Worm (Caenorhabditis elegans) whole organism, L1 larva: Measurements from ENCODE around the gene bmy-1.

ENCODE experiments used
- C04F5.9 ChIP-seq: sonication (generic microtip); optimal IDR thresholded peaks from 2 replicates; lab custom pipeline; 2016; ENCODE audit warnings: missing genetic modification characterization, missing compliant biosample characterization
- C16A3.4 ChIP-seq: fragments of 150-350 bp; optimal IDR thresholded peaks from 2 replicates; lab custom pipeline; 2014; ENCODE audit warnings: missing biosample characterization, missing genetic modification characterization
- Y116A8C.19 ChIP-seq: sonication (generic microtip); optimal IDR thresholded peaks from 2 replicates; lab custom pipeline; 2016; ENCODE audit warnings: missing compliant biosample characterization, missing genetic modification characterization, borderline replicate concordance
- alr-1 ChIP-seq: fragments of 200-800 bp; sonication (Bioruptor generic); optimal IDR thresholded peaks from 2 replicates; lab custom pipeline; 2018; ENCODE audit warnings: borderline replicate concordance, mild to moderate bottlenecking, missing genetic modification characterization, missing compliant biosample characterization
- blmp-1 ChIP-seq: fragments of 150-350 bp; optimal IDR thresholded peaks from 2 replicates; lab custom pipeline; 2014; ENCODE audit warnings: missing biosample characterization, missing genetic modification characterization
- ceh-8 ChIP-seq: fragments of 200-800 bp; sonication (Bioruptor generic); optimal IDR thresholded peaks from 2 replicates; lab custom pipeline; 2018; ENCODE audit warnings: mild to moderate bottlenecking, missing genetic modification characterization, moderate library complexity, missing compliant biosample characterization
- ceh-82 ChIP-seq, 3 experiments: fragments of 150-350 bp in 1 of 3; sonication (generic microtip) in 2 of 3; optimal IDR thresholded peaks; 2 replicates each; lab custom pipeline; 2014 to 2017; ENCODE audit warnings: missing biosample characterization in 3 of 3, missing genetic modification characterization in 3 of 3
- ceh-88 ChIP-seq: fragments of 200-800 bp; sonication (Bioruptor generic); IDR thresholded peaks from 2 replicates; pipeline ENCODE4 v1.3.6; 2022; ENCODE audit warnings: missing genetic modification characterization, missing compliant biosample characterization
- dpl-1 ChIP-seq, 3 experiments: fragments of 150-350 bp in 2 of 3; sonication (generic microtip) in 1 of 3; optimal IDR thresholded peaks; 2 replicates each; lab custom pipeline; 2014 to 2017; ENCODE audit warnings: missing biosample characterization in 3 of 3, missing genetic modification characterization in 3 of 3, missing genetic modification reagents in 3 of 3
- dsc-1 ChIP-seq: sonication (generic microtip); optimal IDR thresholded peaks from 2 replicates; lab custom pipeline; 2016; ENCODE audit warnings: mild to moderate bottlenecking, missing genetic modification characterization, missing compliant biosample characterization
- efl-1 ChIP-seq, 4 experiments: fragments of 150-350 bp; optimal IDR thresholded peaks in 3 of 4; peaks in 1 of 4; 1 replicate in 1 of 4; 2 replicates in 3 of 4; lab custom pipeline; 2014; ENCODE audit warnings: missing biosample characterization in 2 of 4, missing genetic modification characterization in 2 of 4, missing genetic modification reagents in 2 of 4
- egl-13 ChIP-seq: sonication (generic microtip); optimal IDR thresholded peaks from 2 replicates; lab custom pipeline; 2016; ENCODE audit warnings: missing genotype, missing genetic modification reagents, missing genetic modification characterization, missing compliant biosample characterization
- elt-2 ChIP-seq: sonication (generic microtip); optimal IDR thresholded peaks from 2 replicates; lab custom pipeline; 2016; ENCODE audit warnings: missing genetic modification characterization, mild to moderate bottlenecking, inconsistent platforms, missing compliant biosample characterization, missing genetic modification reagents
- elt-3 ChIP-seq, 6 experiments: fragments of 150-350 bp in 1 of 6; sonication (generic microtip); optimal IDR thresholded peaks; 2 replicates each; lab custom pipeline; 2017 to 2018; ENCODE audit warnings: missing biosample characterization in 6 of 6, missing genetic modification characterization in 6 of 6, inconsistent platforms in 1 of 6
- ets-5 ChIP-seq: fragments of 200-800 bp; sonication (Bioruptor generic); IDR thresholded peaks from 2 replicates; pipeline ENCODE4 v1.3.6; 2022; ENCODE audit warnings: missing genetic modification characterization, missing compliant biosample characterization
- fkh-4 ChIP-seq: sonication (generic microtip); optimal IDR thresholded peaks from 2 replicates; lab custom pipeline; 2016; ENCODE audit warnings: missing compliant biosample characterization, missing genetic modification characterization, borderline replicate concordance
- fos-1 ChIP-seq: fragments of 150-350 bp; optimal IDR thresholded peaks from 2 replicates; lab custom pipeline; 2014; ENCODE audit warnings: missing biosample characterization, missing genetic modification characterization
- grh-1 ChIP-seq: fragments of 200-800 bp; sonication (Bioruptor generic); IDR thresholded peaks from 2 replicates; pipeline ENCODE4 v1.3.6; 2022; ENCODE audit warnings: missing genetic modification reagents, missing genetic modification characterization, missing compliant biosample characterization
- hlh-17 ChIP-seq: fragments of 200-800 bp; sonication (Bioruptor generic); optimal IDR thresholded peaks from 2 replicates; lab custom pipeline; 2018; ENCODE audit warnings: missing genetic modification characterization, mild to moderate bottlenecking, missing compliant biosample characterization, moderate library complexity, borderline replicate concordance
- jun-1 ChIP-seq: fragments of 150-350 bp; optimal IDR thresholded peaks from 2 replicates; lab custom pipeline; 2014; ENCODE audit warnings: missing biosample characterization, missing genetic modification reagents, missing genetic modification characterization
- lin-14 ChIP-seq: fragments of 200-800 bp; sonication (Bioruptor generic); optimal IDR thresholded peaks from 2 replicates; lab custom pipeline; 2018; ENCODE audit warnings: mild to moderate bottlenecking, missing genetic modification characterization, moderate library complexity, missing compliant biosample characterization
- lin-15B ChIP-seq: fragments of 150-350 bp; sonication (generic microtip); optimal IDR thresholded peaks from 3 replicates; lab custom pipeline; 2014; ENCODE audit warnings: missing biosample characterization, missing genetic modification characterization
- lin-35 ChIP-seq, 2 experiments: fragments of 150-350 bp; optimal IDR thresholded peaks; 2 replicates each; lab custom pipeline; 2014; ENCODE audit warnings: missing biosample characterization in 2 of 2, missing genetic modification characterization in 2 of 2, missing genetic modification reagents in 2 of 2
- lsy-2 ChIP-seq, 2 experiments: fragments of 150-350 bp; optimal IDR thresholded peaks; 2 replicates each; lab custom pipeline; 2014; ENCODE audit warnings: missing biosample characterization in 2 of 2, missing genetic modification characterization in 2 of 2
- mab-9 ChIP-seq: fragments of 200-800 bp; sonication (Bioruptor generic); IDR thresholded peaks from 2 replicates; pipeline ENCODE4 v1.3.6; 2022; ENCODE audit warnings: missing genetic modification reagents, missing genetic modification characterization, missing compliant biosample characterization
- mep-1 ChIP-seq: fragments of 150-350 bp; optimal IDR thresholded peaks from 2 replicates; lab custom pipeline; 2014; ENCODE audit warnings: missing biosample characterization, missing genetic modification characterization
- nhr-12 ChIP-seq: sonication (generic microtip); optimal IDR thresholded peaks from 2 replicates; lab custom pipeline; 2017; ENCODE audit warnings: missing biosample characterization, missing genetic modification characterization
- nhr-20 ChIP-seq: sonication (generic microtip); optimal IDR thresholded peaks from 2 replicates; lab custom pipeline; 2016; ENCODE audit warnings: mild to moderate bottlenecking, missing genetic modification characterization, missing compliant biosample characterization
- nhr-237 ChIP-seq: fragments of 150-350 bp; optimal IDR thresholded peaks from 2 replicates; lab custom pipeline; 2014; ENCODE audit warnings: missing biosample characterization, missing genetic modification characterization
- nhr-28 ChIP-seq: fragments of 150-350 bp; optimal IDR thresholded peaks from 2 replicates; lab custom pipeline; 2014; ENCODE audit warnings: missing biosample characterization, missing genetic modification characterization
- nhr-71 ChIP-seq: sonication (generic microtip); optimal IDR thresholded peaks from 2 replicates; lab custom pipeline; 2016; ENCODE audit warnings: mild to moderate bottlenecking, missing genetic modification characterization, moderate library complexity, missing compliant biosample characterization
- nhr-77 ChIP-seq: fragments of 150-350 bp; optimal IDR thresholded peaks from 2 replicates; lab custom pipeline; 2014; ENCODE audit warnings: missing biosample characterization, missing genetic modification characterization
- nhr-85 ChIP-seq: sonication (generic microtip); peaks from one replicate; lab custom pipeline; 2016; ENCODE audit warnings: missing genetic modification characterization, inconsistent platforms, missing compliant biosample characterization
- nhr-90 ChIP-seq: sonication (generic microtip); optimal IDR thresholded peaks from 2 replicates; lab custom pipeline; 2016; ENCODE audit warnings: mild to moderate bottlenecking, missing genetic modification characterization, missing compliant biosample characterization; ENCODE audit not compliant: poor library complexity
- rnt-1 ChIP-seq: sonication (generic microtip); optimal IDR thresholded peaks from 2 replicates; lab custom pipeline; 2016; ENCODE audit warnings: mild to moderate bottlenecking, missing genetic modification characterization, moderate library complexity, missing compliant biosample characterization
- snpc-4 ChIP-seq: fragments of 150-350 bp; optimal IDR thresholded peaks from 2 replicates; lab custom pipeline; 2014; ENCODE audit warnings: missing biosample characterization, missing genetic modification characterization
- snu-23 ChIP-seq: sonication (generic microtip); optimal IDR thresholded peaks from 2 replicates; lab custom pipeline; 2016; ENCODE audit warnings: missing genetic modification characterization, missing compliant biosample characterization
- swsn-7 ChIP-seq: sonication (generic microtip); optimal IDR thresholded peaks from 2 replicates; lab custom pipeline; 2016; ENCODE audit warnings: missing genetic modification characterization, missing compliant biosample characterization
- unc-98 ChIP-seq: fragments of 200-800 bp; sonication (Bioruptor generic); IDR thresholded peaks from 2 replicates; pipeline ENCODE4 v1.3.6; 2022; ENCODE audit warnings: missing genetic modification characterization, missing compliant biosample characterization
- vab-15 ChIP-seq: sonication (generic microtip); optimal IDR thresholded peaks from 2 replicates; lab custom pipeline; 2017; ENCODE audit warnings: missing genotype, mild to moderate bottlenecking, missing genetic modification characterization, missing compliant biosample characterization
- zip-4 ChIP-seq: fragments of 200-800 bp; sonication (Bioruptor generic); optimal IDR thresholded peaks from 2 replicates; lab custom pipeline; 2018; ENCODE audit warnings: mild to moderate bottlenecking, missing genetic modification characterization, moderate library complexity, missing compliant biosample characterization
- ztf-4 ChIP-seq: fragments of 150-350 bp; optimal IDR thresholded peaks from 2 replicates; lab custom pipeline; 2014; ENCODE audit warnings: missing biosample characterization, missing genetic modification characterization

Gene bmy-1

ce11 chrII:5309720-5310119 lies 48.8 kb upstream of the bmy-1 start:
- TF ChIP-seq alr-1 (tag; lab: Kevin White, UChicago) (no peak), nhr-90 (no peak), fos-1 (no peak), C04F5.9 (tag; lab: Kevin White, UChicago) (no peak)

DNA sequence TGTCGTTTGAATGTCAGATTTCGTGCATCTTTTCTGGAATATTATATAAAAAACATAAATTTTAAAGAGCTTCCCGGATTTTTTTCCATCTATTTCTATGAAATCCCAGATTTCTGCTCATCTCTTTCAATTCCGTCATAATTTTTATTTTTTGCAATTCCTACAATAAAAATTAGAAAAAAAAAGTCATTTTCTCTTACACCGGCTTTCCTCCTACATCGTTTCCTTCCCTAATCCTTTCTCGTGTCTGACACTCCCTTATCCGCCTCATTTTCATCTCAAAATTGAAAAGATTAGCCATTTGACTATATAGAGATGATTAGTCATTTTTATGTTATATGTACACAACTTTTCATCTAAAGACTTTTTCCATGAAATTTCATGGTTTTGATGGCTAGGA lies 47.7 kb upstream of the bmy-1 start:
- peak; percentile 71 for TF ChIP-seq dsc-1 (tag; lab: Kevin White, UChicago)
- TF ChIP-seq C16A3.4 (tag; lab: Kevin White, UChicago), result no peak
- TF ChIP-seq egl-13, result peak; percentile 3
- TF ChIP-seq, all 84 proteins: peak for 2

DNA sequence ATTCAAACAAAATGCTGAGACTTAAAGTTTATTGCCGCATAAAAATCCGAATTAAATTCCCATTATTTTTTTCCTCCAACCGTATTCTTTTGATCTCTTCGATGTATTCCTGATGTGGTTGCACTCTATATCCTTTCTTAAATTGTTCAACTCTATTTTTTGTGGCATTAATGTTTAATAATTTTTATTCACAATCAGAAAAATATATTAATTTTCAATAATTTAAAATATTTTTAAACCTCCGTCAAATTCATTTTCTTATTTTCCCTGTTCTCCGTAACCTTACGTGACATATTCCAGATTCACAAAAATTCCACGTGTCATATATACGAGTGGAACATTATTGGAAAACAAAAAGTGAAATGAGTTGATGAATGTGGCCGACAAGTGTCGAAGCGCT lies 46.7 kb upstream of the bmy-1 start, which contains the start of gene gcy-12:
TSS of gene gcy-12 (plus strand) at position 301 of the 400 bp plus-strand sequence.
- no peak for TF ChIP-seq nhr-71 (tag; lab: Kevin White, UChicago)
- TF ChIP-seq lin-15B, result no peak
- TF ChIP-seq rnt-1 (tag; lab: Kevin White, UChicago), result no peak
- TF ChIP-seq ceh-88, result no peak
- TF ChIP-seq nhr-237 (tag; lab: Kevin White, UChicago), result no peak
- no peak for TF ChIP-seq nhr-28 (tag; lab: Kevin White, UChicago)
- TF ChIP-seq unc-98 (GFP tag; lab: Robert Waterston, UW), result no peak
- no peak for TF ChIP-seq alr-1 (tag; lab: Kevin White, UChicago)
- TF ChIP-seq Y116A8C.19 (tag; lab: Kevin White, UChicago), result no peak
- TF ChIP-seq grh-1 (GFP tag; lab: Robert Waterston, UW), result no peak
- no peak for TF ChIP-seq nhr-90
- no peak for TF ChIP-seq lin-14 (GFP tag; lab: Kevin White, UChicago)
- no peak for TF ChIP-seq egl-13
- no peak for TF ChIP-seq C16A3.4 (tag; lab: Kevin White, UChicago)
- no peak for TF ChIP-seq mab-9
- no peak for TF ChIP-seq jun-1 (tag; lab: Kevin White, UChicago)

- TF ChIP-seq zip-4 (peak; percentile 32), blmp-1 (tag; lab: Kevin White, UChicago) (peak; percentile 32), ceh-8 (GFP tag; lab: Kevin White, UChicago) (peak; percentile 4), nhr-71 (tag; lab: Kevin White, UChicago) (peak; percentile 49), mep-1 (tag; lab: Kevin White, UChicago) (peak; percentile 51), ceh-82 (tag; optimal IDR thresholded peaks at IDR 0.05; lab: Kevin White, UChicago) (peak in 1 of 3 experiments; percentile 1), Y116A8C.19 (tag; lab: Kevin White, UChicago) (no peak), swsn-7 (tag; lab: Kevin White, UChicago) (peak; percentile 7), fkh-4 (tag; lab: Kevin White, UChicago) (peak; percentile 4), nhr-20 (tag; lab: Kevin White, UChicago) (peak; percentile 47), elt-2 (tag; lab: Kevin White, UChicago) (peak; percentile 58), nhr-77 (tag; lab: Kevin White, UChicago) (peak; percentile 93), grh-1 (GFP tag; lab: Robert Waterston, UW) (0 out of 2 replicates have a peak, but pooled peaks have one; percentile 25), nhr-85 (tag; lab: Kevin White, UChicago) (peak; percentile 91), nhr-12 (tag; lab: Kevin White, UChicago) (no peak), lin-35 (GFP tag; optimal IDR thresholded peaks at IDR 0.05; lab: Kevin White, UChicago) (peak in 1 of 2 experiments; percentile 57), hlh-17 (no peak), snu-23 (GFP tag; lab: Kevin White, UChicago) (peak; percentile 63), ztf-4 (tag; lab: Kevin White, UChicago) (no peak), nhr-28 (tag; lab: Kevin White, UChicago) (no peak), nhr-237 (tag; lab: Kevin White, UChicago) (peak; percentile 47), dpl-1 (GFP tag; optimal IDR thresholded peaks at IDR 0.05; lab: Kevin White, UChicago) (peak in 1 of 3 experiments; percentile 23), snpc-4 (tag; lab: Kevin White, UChicago) (peak; percentile 2), lsy-2 (tag; optimal IDR thresholded peaks at IDR 0.05; lab: Kevin White, UChicago) (peak in 1 of 2 experiments; percentile 44), elt-3 (tag; optimal IDR thresholded peaks at IDR 0.05; lab: Kevin White, UChicago) (peak in 3 of 6 experiments; percentile 70 to 82 (median 75)), efl-1 (optimal IDR thresholded peaks at IDR 0.05; lab: Kevin White, UChicago) (peak; percentile 2 to 22), efl-1 (GFP tag; optimal IDR thresholded peaks at IDR 0.05 in 1 of 2; lab: Kevin White, UChicago) (peak in 1 of 2 experiments; percentile 53), vab-15 (no peak), lin-14 (GFP tag; lab: Kevin White, UChicago) (peak; percentile 70), ets-5 (no peak), dsc-1 (tag; lab: Kevin White, UChicago) (peak; percentile 69)
Measured at ce11 chrII:5320205-5320951, 38.1 kb upstream of the bmy-1 start.
